Worm (Caenorhabditis elegans) whole organism, mixed stage, embryonic: Measurements from ENCODE around the gene T15B7.14.

Experiments used
- M03D4.4 ChIP-seq: sonication (generic microtip); optimal IDR thresholded peaks from 2 replicates; lab custom pipeline; 2017; ENCODE audit warnings: mild to moderate bottlenecking, missing genetic modification characterization, missing compliant biosample characterization
- bed-3 ChIP-seq: fragments of 200-800 bp; sonication (Bioruptor generic); optimal IDR thresholded peaks from 3 replicates; lab custom pipeline; 2018; ENCODE audit warnings: mild to moderate bottlenecking, missing genetic modification characterization, moderate library complexity, missing compliant biosample characterization
- blmp-1 ChIP-seq: fragments of 150-350 bp; optimal IDR thresholded peaks from 2 replicates; lab custom pipeline; 2014; ENCODE audit warnings: missing biosample characterization, missing genetic modification characterization
- ceh-39 ChIP-seq: fragments of 150-350 bp; optimal IDR thresholded peaks from 2 replicates; lab custom pipeline; 2014; ENCODE audit warnings: missing biosample characterization, missing genetic modification characterization
- ceh-43 ChIP-seq: fragments of 200-800 bp; sonication (Bioruptor generic); optimal IDR thresholded peaks from 2 replicates; lab custom pipeline; 2018; ENCODE audit warnings: mild to moderate bottlenecking, missing genetic modification characterization, moderate library complexity, missing compliant biosample characterization
- ceh-83 ChIP-seq: fragments of 200-800 bp; sonication (Bioruptor generic); optimal IDR thresholded peaks from 2 replicates; lab custom pipeline; 2018; ENCODE audit warnings: mild to moderate bottlenecking, missing genetic modification characterization, missing compliant biosample characterization
- ces-1 ChIP-seq: fragments of 150-350 bp; optimal IDR thresholded peaks from 2 replicates; lab custom pipeline; 2014; ENCODE audit warnings: missing biosample characterization, missing genetic modification reagents, missing genetic modification characterization
- cnd-1 ChIP-seq: fragments of 200-800 bp; sonication (Bioruptor generic); optimal IDR thresholded peaks from 2 replicates; lab custom pipeline; 2018; ENCODE audit warnings: mild to moderate bottlenecking, missing genetic modification characterization, missing compliant biosample characterization
- drap-1 ChIP-seq: fragments of 200-800 bp; sonication (Bioruptor generic); optimal IDR thresholded peaks from 3 replicates; lab custom pipeline; 2018; ENCODE audit warnings: mild to moderate bottlenecking, missing genetic modification characterization, missing compliant biosample characterization
- elt-1 ChIP-seq: sonication (generic microtip); optimal IDR thresholded peaks from 2 replicates; lab custom pipeline; 2017; ENCODE audit warnings: missing genetic modification characterization, mild to moderate bottlenecking, missing compliant biosample characterization, antibody characterized with exemption, moderate library complexity, borderline replicate concordance; ENCODE audit not compliant: insufficient read depth
- elt-3 ChIP-seq: fragments of 150-350 bp; optimal IDR thresholded peaks from 2 replicates; lab custom pipeline; 2014; ENCODE audit warnings: missing biosample characterization, missing genetic modification characterization
- flh-1 ChIP-seq: fragments of 200-800 bp; sonication (Bioruptor generic); optimal IDR thresholded peaks from 2 replicates; lab custom pipeline; 2018; ENCODE audit warnings: mild to moderate bottlenecking, missing genetic modification characterization, moderate library complexity, missing compliant biosample characterization
- hlh-1 ChIP-seq: fragments of 150-350 bp; optimal IDR thresholded peaks from 2 replicates; lab custom pipeline; 2014; ENCODE audit warnings: missing biosample characterization, missing genetic modification reagents, missing genetic modification characterization
- lin-13 ChIP-seq: fragments of 150-350 bp; optimal IDR thresholded peaks from 2 replicates; lab custom pipeline; 2014; ENCODE audit warnings: missing biosample characterization, missing genetic modification characterization
- lin-32 ChIP-seq: fragments of 200-800 bp; sonication (Bioruptor generic); optimal IDR thresholded peaks from 2 replicates; lab custom pipeline; 2018; ENCODE audit warnings: mild to moderate bottlenecking, missing genetic modification characterization, missing compliant biosample characterization
- lsy-2 ChIP-seq: fragments of 150-350 bp; optimal IDR thresholded peaks from 2 replicates; lab custom pipeline; 2014; ENCODE audit warnings: missing biosample characterization, missing genetic modification characterization
- mab-5 ChIP-seq: fragments of 150-350 bp; optimal IDR thresholded peaks from 2 replicates; lab custom pipeline; 2014; ENCODE audit warnings: missing biosample characterization, missing genetic modification characterization
- mep-1 ChIP-seq: fragments of 150-350 bp; optimal IDR thresholded peaks from 2 replicates; lab custom pipeline; 2017; ENCODE audit warnings: missing biosample characterization, missing genetic modification reagents, missing genetic modification characterization, inconsistent platforms
- mls-2 ChIP-seq: sonication (generic microtip); optimal IDR thresholded peaks from 2 replicates; lab custom pipeline; 2016; ENCODE audit warnings: mild to moderate bottlenecking, missing genetic modification characterization, moderate library complexity, missing compliant biosample characterization
- nhr-12 ChIP-seq: fragments of 150-350 bp; optimal IDR thresholded peaks from 2 replicates; lab custom pipeline; 2014; ENCODE audit warnings: missing biosample characterization, missing genetic modification characterization
- nhr-237 ChIP-seq: fragments of 150-350 bp; optimal IDR thresholded peaks from 2 replicates; lab custom pipeline; 2014; ENCODE audit warnings: missing biosample characterization, missing genetic modification characterization
- nhr-28 ChIP-seq: fragments of 150-350 bp; optimal IDR thresholded peaks from 2 replicates; lab custom pipeline; 2014; ENCODE audit warnings: missing biosample characterization, missing genetic modification characterization
- nhr-76 ChIP-seq: sonication (generic microtip); optimal IDR thresholded peaks from 2 replicates; lab custom pipeline; 2017; ENCODE audit warnings: missing biosample characterization, missing genetic modification characterization
- pha-4 ChIP-seq: fragments of 150-350 bp; optimal IDR thresholded peaks from 2 replicates; lab custom pipeline; 2018; ENCODE audit warnings: missing biosample characterization, missing genetic modification reagents, missing genetic modification characterization
- sem-2 ChIP-seq: fragments of 200-800 bp; sonication (Bioruptor generic); optimal IDR thresholded peaks from 2 replicates; lab custom pipeline; 2018; ENCODE audit warnings: mild to moderate bottlenecking, missing genetic modification characterization, missing compliant biosample characterization
- snpc-4 ChIP-seq: fragments of 150-350 bp; optimal IDR thresholded peaks from 2 replicates; lab custom pipeline; 2014; ENCODE audit warnings: missing biosample characterization, missing genetic modification characterization
- sptf-1 ChIP-seq: sonication (generic microtip); optimal IDR thresholded peaks from 2 replicates; lab custom pipeline; 2017; ENCODE audit warnings: mild to moderate bottlenecking, missing genetic modification characterization, moderate library complexity, missing compliant biosample characterization
- unc-120 ChIP-seq: sonication (generic microtip); optimal IDR thresholded peaks from 2 replicates; lab custom pipeline; 2017; ENCODE audit warnings: missing genetic modification characterization, missing compliant biosample characterization; ENCODE audit not compliant: poor library complexity, severe bottlenecking
- unc-62 ChIP-seq: fragments of 150-350 bp; optimal IDR thresholded peaks from 2 replicates; lab custom pipeline; 2014; ENCODE audit warnings: missing biosample characterization, missing genetic modification reagents, missing genetic modification characterization
- zip-8 ChIP-seq: fragments of 150-350 bp; optimal IDR thresholded peaks from 2 replicates; lab custom pipeline; 2014; ENCODE audit warnings: missing biosample characterization, missing genetic modification characterization

The T15B7.14 gene

ce11 chrV:6819812-6820211 is 15.3 kb downstream of the T15B7.14 start, which contains the start of gene dmsr-13:
Gene dmsr-13, minus strand, starts transcription at chrV:6819912.
- TF ChIP-seq ceh-83 (GFP tag; lab: Kevin White, UChicago) (no peak), ceh-43 (no peak), nhr-12 (tag; lab: Kevin White, UChicago) (no peak), hlh-1 (no peak), unc-120 (tag; lab: Kevin White, UChicago) (no peak), blmp-1 (tag; lab: Kevin White, UChicago) (no peak), lsy-2 (tag; lab: Kevin White, UChicago) (no peak), ceh-39 (no peak), elt-1 (tag; lab: Kevin White, UChicago) (no peak), nhr-237 (no peak), mls-2 (no peak), lin-13 (no peak), drap-1 (no peak), unc-62 (GFP tag; lab: Kevin White, UChicago) (no peak), M03D4.4 (tag; lab: Kevin White, UChicago) (no peak), nhr-76 (tag; lab: Kevin White, UChicago) (no peak), elt-3 (tag; lab: Kevin White, UChicago) (no peak)

- no peak for TF ChIP-seq sptf-1
- no peak for TF ChIP-seq unc-120 (tag; lab: Kevin White, UChicago)
- TF ChIP-seq nhr-28 (tag; lab: Kevin White, UChicago), result no peak
- no peak for TF ChIP-seq elt-1 (tag; lab: Kevin White, UChicago)
- TF ChIP-seq mls-2, result no peak
- no peak for TF ChIP-seq cnd-1 (tag; lab: Kevin White, UChicago)
- TF ChIP-seq nhr-12 (tag; lab: Kevin White, UChicago), result no peak
- TF ChIP-seq zip-8, result no peak
- TF ChIP-seq mab-5 (tag; lab: Kevin White, UChicago), result no peak
- TF ChIP-seq unc-62 (GFP tag; lab: Kevin White, UChicago), result no peak
- no peak for TF ChIP-seq blmp-1 (tag; lab: Kevin White, UChicago)
- TF ChIP-seq drap-1, result no peak
- no peak for TF ChIP-seq pha-4 (tag; lab: Kevin White, UChicago)
- no peak for TF ChIP-seq ceh-39
- no peak for TF ChIP-seq elt-3 (tag; lab: Kevin White, UChicago)
- no peak for TF ChIP-seq nhr-76 (tag; lab: Kevin White, UChicago)
- no peak for TF ChIP-seq lin-13
- no peak for TF ChIP-seq ces-1 (GFP tag; lab: Kevin White, UChicago)
Observed at ce11 chrV:6817184-6817583, 18.0 kb downstream of the T15B7.14 start, which contains the start of gene dmsr-14. Gene dmsr-14, minus strand, starts transcription at chrV:6817284.

- TF ChIP-seq elt-3 (tag; lab: Kevin White, UChicago), result no peak
- no peak for TF ChIP-seq nhr-237
- TF ChIP-seq lin-32 (GFP tag; lab: Kevin White, UChicago), result no peak
- no peak for TF ChIP-seq blmp-1 (tag; lab: Kevin White, UChicago)
- no peak for TF ChIP-seq zip-8
- TF ChIP-seq sptf-1, result no peak
- TF ChIP-seq elt-1 (tag; lab: Kevin White, UChicago), result no peak
- TF ChIP-seq hlh-1, result no peak
- no peak for TF ChIP-seq mab-5 (tag; lab: Kevin White, UChicago)
- TF ChIP-seq sem-2 (GFP tag; lab: Kevin White, UChicago), result no peak
Observed at ce11 chrV:6813862-6814261, 21.3 kb downstream of the T15B7.14 start.

ce11 chrV:6811863-6812262 is 23.3 kb downstream of the T15B7.14 start:
- TF ChIP-seq nhr-28 (tag; lab: Kevin White, UChicago) (no peak), nhr-12 (tag; lab: Kevin White, UChicago) (no peak), sptf-1 (no peak), mep-1 (tag; lab: Kevin White, UChicago) (no peak), pha-4 (tag; lab: Kevin White, UChicago) (no peak), bed-3 (no peak), flh-1 (GFP tag; lab: Kevin White, UChicago) (no peak), nhr-76 (tag; lab: Kevin White, UChicago) (no peak), unc-120 (tag; lab: Kevin White, UChicago) (no peak), drap-1 (no peak), sem-2 (GFP tag; lab: Kevin White, UChicago) (no peak), lin-32 (GFP tag; lab: Kevin White, UChicago) (no peak), mab-5 (tag; lab: Kevin White, UChicago) (no peak), M03D4.4 (tag; lab: Kevin White, UChicago) (no peak), snpc-4 (tag; lab: Kevin White, UChicago) (no peak), ces-1 (GFP tag; lab: Kevin White, UChicago) (no peak), nhr-237 (no peak), mls-2 (no peak), ceh-43 (no peak)
